Fruit fly (Drosophila melanogaster): ENCODE measurements around the gene PIG-U.

PIG-U gene

dm6 chr2L:8496269-8496668, 18.6 kb upstream of the PIG-U start, which contains the start of gene Bace:
Gene Bace, minus strand, starts transcription at chr2L:8496307.
- TF ChIP-seq Crg-1 (GFP tag; optimal IDR thresholded peaks at IDR 0.05) (no peak), Hr96 (GFP tag; optimal IDR thresholded peaks at IDR 0.05) (no peak), kay (GFP tag; ENCODE audit: borderline replicate concordance) (no peak), cic (GFP tag; optimal IDR thresholded peaks at IDR 0.05) (no peak)

- TF ChIP-seq ovo (GFP tag; optimal IDR thresholded peaks at IDR 0.05) (no peak), Hr96 (GFP tag; optimal IDR thresholded peaks at IDR 0.05) (no peak)
Observed at dm6 chr2L:8506729-8507128, 8.2 kb upstream of the PIG-U start, which contains the start of gene Dh31. Gene Dh31, minus strand, starts transcription at chr2L:8506845.

- TF ChIP-seq CG5204 (GFP tag; optimal IDR thresholded peaks at IDR 0.05), result no peak
- TF ChIP-seq Crg-1 (GFP tag; optimal IDR thresholded peaks at IDR 0.05), result peak; percentile 6
- TF ChIP-seq CG7101 (tag; optimal IDR thresholded peaks at IDR 0.05), result peak; percentile 24
- TF ChIP-seq ovo (GFP tag; optimal IDR thresholded peaks at IDR 0.05), result peak; percentile 53
- no peak for TF ChIP-seq pad (GFP tag; optimal IDR thresholded peaks at IDR 0.05)
- TF ChIP-seq Mnt (GFP tag; optimal IDR thresholded peaks at IDR 0.05), result peak; percentile 100
- peak; percentile 80 for TF ChIP-seq bab1 (GFP tag; optimal IDR thresholded peaks at IDR 0.05)
- no peak for TF ChIP-seq CG14711 (tag; optimal IDR thresholded peaks at IDR 0.05)
- peak; percentile 38 for TF ChIP-seq CG1620 (GFP tag; optimal IDR thresholded peaks at IDR 0.05)
Observed at dm6 chr2L:8511723-8512122, 3.2 kb upstream of the PIG-U start, which contains the start of gene CG13096. Gene CG13096, minus strand, starts transcription at chr2L:8511866.

dm6 chr2L:8517256-8517694, 2.4 kb downstream of the PIG-U start, which contains the start of the genes mRpL51 and Uba4:
Gene mRpL51, minus strand, starts transcription at chr2L:8517380.
Gene Uba4, plus strand, starts transcription at chr2L:8517411.
- TF ChIP-seq pad (GFP tag; optimal IDR thresholded peaks at IDR 0.05) (peak; percentile 43), Crg-1 (GFP tag; optimal IDR thresholded peaks at IDR 0.05) (peak; percentile 58), Clk (GFP tag; optimal IDR thresholded peaks at IDR 0.05) (no peak), kay (GFP tag; ENCODE audit: borderline replicate concordance) (no peak), ovo (GFP tag; optimal IDR thresholded peaks at IDR 0.05) (peak; percentile 11), CG7045 (GFP tag; optimal IDR thresholded peaks at IDR 0.05) (no peak), CG33017 (tag; optimal IDR thresholded peaks at IDR 0.05) (no peak), CG12768 (GFP tag; optimal IDR thresholded peaks at IDR 0.05) (peak; percentile 9), toe (GFP tag; optimal IDR thresholded peaks at IDR 0.05) (no peak), CG1620 (GFP tag; optimal IDR thresholded peaks at IDR 0.05) (peak; percentile 54), cnc (optimal IDR thresholded peaks at IDR 0.05) (no peak), CG11617 (GFP tag; optimal IDR thresholded peaks at IDR 0.05) (peak; percentile 53), CG5204 (GFP tag; optimal IDR thresholded peaks at IDR 0.05) (no peak), bab1 (GFP tag; optimal IDR thresholded peaks at IDR 0.05) (peak; percentile 55), tj (GFP tag; optimal IDR thresholded peaks at IDR 0.05) (peak; percentile 7), Hr96 (GFP tag; optimal IDR thresholded peaks at IDR 0.05) (peak; percentile 49), cic (GFP tag; optimal IDR thresholded peaks at IDR 0.05) (peak; percentile 13), CG7101 (tag; optimal IDR thresholded peaks at IDR 0.05) (peak; percentile 69), Mnt (GFP tag; optimal IDR thresholded peaks at IDR 0.05) (peak; percentile 67), CG14711 (tag; optimal IDR thresholded peaks at IDR 0.05) (peak; percentile 56)

dm6 chr2L:8519390-8519789, 4.5 kb downstream of the PIG-U start, which contains the start of gene Sgp:
Gene Sgp, plus strand, starts transcription at chr2L:8519690.
- TF ChIP-seq CG7045 (GFP tag; optimal IDR thresholded peaks at IDR 0.05) (no peak), kay (GFP tag; ENCODE audit: borderline replicate concordance) (no peak), Hr96 (GFP tag; optimal IDR thresholded peaks at IDR 0.05) (no peak), CG1620 (GFP tag; optimal IDR thresholded peaks at IDR 0.05) (no peak), bab1 (GFP tag; optimal IDR thresholded peaks at IDR 0.05) (no peak), Clk (GFP tag; optimal IDR thresholded peaks at IDR 0.05) (no peak), ovo (GFP tag; optimal IDR thresholded peaks at IDR 0.05) (no peak), Mnt (GFP tag; optimal IDR thresholded peaks at IDR 0.05) (no peak), CG14711 (tag; optimal IDR thresholded peaks at IDR 0.05) (no peak), CG12768 (GFP tag; optimal IDR thresholded peaks at IDR 0.05) (no peak), toe (GFP tag; optimal IDR thresholded peaks at IDR 0.05) (no peak), CG7101 (tag; optimal IDR thresholded peaks at IDR 0.05) (no peak), tj (GFP tag; optimal IDR thresholded peaks at IDR 0.05) (no peak), Crg-1 (GFP tag; optimal IDR thresholded peaks at IDR 0.05) (no peak), CG11617 (GFP tag; optimal IDR thresholded peaks at IDR 0.05) (no peak), pad (GFP tag; optimal IDR thresholded peaks at IDR 0.05) (no peak), CG5204 (GFP tag; optimal IDR thresholded peaks at IDR 0.05) (no peak), cnc (optimal IDR thresholded peaks at IDR 0.05) (no peak), CG33017 (tag; optimal IDR thresholded peaks at IDR 0.05) (no peak), cic (GFP tag; optimal IDR thresholded peaks at IDR 0.05) (no peak)

- TF ChIP-seq toe (GFP tag; optimal IDR thresholded peaks at IDR 0.05) (no peak), cic (GFP tag; optimal IDR thresholded peaks at IDR 0.05) (peak; percentile 19), Crg-1 (GFP tag; optimal IDR thresholded peaks at IDR 0.05) (no peak), ovo (GFP tag; optimal IDR thresholded peaks at IDR 0.05) (peak; percentile 95), CG12768 (GFP tag; optimal IDR thresholded peaks at IDR 0.05) (peak; percentile 2), tj (GFP tag; optimal IDR thresholded peaks at IDR 0.05) (peak; percentile 48), bab1 (GFP tag; optimal IDR thresholded peaks at IDR 0.05) (peak; percentile 48), CG14711 (tag; optimal IDR thresholded peaks at IDR 0.05) (no peak), Mnt (GFP tag; optimal IDR thresholded peaks at IDR 0.05) (peak; percentile 23)
Observed at dm6 chr2L:8521724-8522309, 6.9 kb downstream of the PIG-U start, which contains the start of gene Acer. Gene Acer, plus strand, starts transcription at chr2L:8521933.

Data from whole organism, adult.